Worm (Caenorhabditis elegans) whole organism, mixed stage, embryonic: Measurements from ENCODE around the gene Y54G2A.40.

Source experiments
- nhr-12 ChIP-seq: fragments of 150-350 bp; optimal IDR thresholded peaks from 2 replicates; lab custom pipeline; 2014; ENCODE audit warnings: missing biosample characterization, missing genetic modification characterization
- pha-4 ChIP-seq: fragments of 150-350 bp; optimal IDR thresholded peaks from 2 replicates; lab custom pipeline; 2018; ENCODE audit warnings: missing biosample characterization, missing genetic modification reagents, missing genetic modification characterization

- no peak for TF ChIP-seq pha-4 (tag; lab: Kevin White, UChicago)
- TF ChIP-seq nhr-12 (tag; lab: Kevin White, UChicago): no peak
Observed at ce11 chrIV:2887245-2887644, 41.0 kb downstream of the Y54G2A.40 start.
